Worm (Caenorhabditis elegans): ENCODE data around the gene sre-33.

Gene sre-33

DNA sequence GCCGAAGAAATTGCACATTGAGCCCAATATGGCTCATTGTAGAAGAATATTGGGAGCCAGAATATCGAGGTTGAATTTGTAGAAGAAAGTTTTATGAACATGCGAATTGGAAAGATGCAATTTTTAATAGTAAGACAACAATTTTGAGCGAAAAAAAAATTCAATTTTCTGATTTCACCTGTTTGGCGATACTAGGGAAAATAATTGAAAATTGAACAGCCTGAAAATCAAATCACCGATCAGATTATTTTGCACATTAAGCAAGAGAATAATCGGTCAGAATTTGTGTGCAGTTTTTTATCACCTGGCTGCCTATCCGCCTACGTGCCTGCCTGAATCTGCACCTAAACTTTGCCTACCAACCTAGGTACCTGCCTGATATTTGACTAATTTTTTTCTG lies 32.6 kb upstream of the sre-33 start, which contains the start of gene sre-26:
sre-26 (minus strand) TSS at position 101 of the 400 bp plus-strand sequence.
- TF ChIP-seq ceh-100 (GFP tag; IDR thresholded peaks at IDR 0.05) (no peak), rec-8 (tag; optimal IDR thresholded peaks at IDR 0.05) (no peak), lin-26 (GFP tag; IDR thresholded peaks at IDR 0.05) (no peak), madf-8 (GFP tag; conservative IDR thresholded peaks at IDR 0.05) (no peak), rcor-1 (GFP tag; IDR thresholded peaks at IDR 0.05) (no peak), lin-35 (GFP tag; optimal IDR thresholded peaks at IDR 0.05) (no peak), lin-54 (GFP tag; optimal IDR thresholded peaks at IDR 0.05) (no peak), F57C9.4 (tag; optimal IDR thresholded peaks at IDR 0.05) (no peak), ztf-3 (GFP tag; optimal IDR thresholded peaks at IDR 0.05) (no peak), ceh-27 (GFP tag; optimal IDR thresholded peaks at IDR 0.05) (no peak), dpl-1 (GFP tag; optimal IDR thresholded peaks at IDR 0.05) (no peak), him-1 (tag; optimal IDR thresholded peaks at IDR 0.05) (no peak), F37B4.10 (GFP tag; IDR thresholded peaks at IDR 0.05) (no peak)

DNA sequence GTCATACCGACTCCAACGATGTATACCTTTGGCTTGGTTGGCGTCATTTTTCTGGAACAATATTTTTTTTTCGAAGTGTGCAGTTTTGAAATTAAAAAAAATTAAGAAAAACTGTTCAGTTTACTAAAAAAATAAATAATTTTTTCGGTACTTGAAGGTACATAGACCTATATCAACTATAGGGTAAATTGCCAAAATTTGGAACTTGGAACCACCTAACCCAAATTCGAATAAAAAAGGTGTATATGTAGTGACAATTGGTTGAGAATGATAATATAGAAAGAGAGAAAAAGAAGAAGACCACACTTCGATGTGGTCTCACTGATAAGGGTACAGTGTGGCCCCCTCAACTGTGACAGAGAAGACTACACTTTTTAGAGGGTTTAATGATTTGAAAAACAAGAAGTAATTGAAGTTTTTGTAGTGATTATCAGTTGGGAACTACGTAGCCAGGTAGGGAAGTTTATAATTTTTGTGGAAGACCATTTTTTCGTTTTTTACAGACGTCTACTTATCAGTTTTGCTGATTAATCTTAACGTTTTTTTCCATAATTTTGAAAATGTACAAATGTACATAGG lies 27.4 kb upstream of the sre-33 start, which contains the start of gene daf-22:
daf-22 (minus strand) TSS at position 51 of the 579 bp plus-strand sequence.
- TF ChIP-seq tbx-9 (tag; optimal IDR thresholded peaks at IDR 0.05; ENCODE audit: borderline replicate concordance), result no peak
- TF ChIP-seq let-607 (tag; optimal IDR thresholded peaks at IDR 0.05), result peak in 1 of 2 experiments; percentile 23
- peak; percentile 78 for TF ChIP-seq nhr-80 (tag; optimal IDR thresholded peaks at IDR 0.05)
- TF ChIP-seq aptf-3 (GFP tag; IDR thresholded peaks at IDR 0.05), result no peak

DNA sequence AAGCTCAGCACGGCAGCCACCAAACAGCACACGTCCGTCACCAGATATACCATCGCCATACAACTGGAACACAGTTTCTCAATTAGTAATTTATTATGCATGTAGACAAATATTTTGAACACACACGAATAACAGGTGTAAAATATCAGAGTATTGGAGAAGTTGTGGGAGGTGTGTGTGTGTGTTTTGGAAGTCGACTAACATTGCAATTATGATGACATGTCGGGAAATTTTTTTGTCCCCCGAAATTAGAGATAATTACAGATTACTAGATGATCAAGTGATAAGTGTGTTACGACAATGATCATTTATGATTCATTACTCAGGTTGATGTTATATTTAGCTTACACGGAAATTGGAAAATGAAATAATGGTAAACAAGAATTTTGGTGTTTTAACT lies 23.4 kb upstream of the sre-33 start, which contains the start of gene Y57A10C.8:
Y57A10C.8 (minus strand) TSS at position 101 of the 400 bp plus-strand sequence.
- TF ChIP-seq let-526 (GFP tag; IDR thresholded peaks at IDR 0.05) (no peak), zfh-2 (GFP tag; conservative IDR thresholded peaks at IDR 0.05) (no peak), ceh-100 (GFP tag; IDR thresholded peaks at IDR 0.05) (no peak), ztf-3 (GFP tag; optimal IDR thresholded peaks at IDR 0.05) (no peak)

DNA sequence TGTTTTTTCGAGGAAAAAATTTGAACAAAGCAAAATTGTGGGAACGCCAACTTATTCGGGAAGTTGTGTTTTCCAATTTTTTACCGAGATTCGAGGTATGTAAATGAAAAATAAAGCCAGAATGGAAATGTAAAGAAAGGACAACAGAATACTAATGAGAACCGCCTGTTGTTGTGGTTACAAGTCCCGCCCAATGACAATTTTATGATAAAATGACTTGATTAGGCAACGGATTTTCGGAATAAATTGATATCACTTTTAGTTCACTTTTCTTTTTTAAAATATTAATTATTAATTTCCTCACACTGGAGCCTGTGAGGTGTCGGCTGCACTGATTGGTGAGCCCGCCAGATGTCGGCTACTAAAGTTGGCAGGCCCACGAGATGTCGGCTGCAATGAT lies 20.7 kb upstream of the sre-33 start, which contains the start of gene dct-12:
dct-12 (minus strand) TSS at position 101 of the 400 bp plus-strand sequence.
- no peak for TF ChIP-seq ceh-58 (GFP tag; IDR thresholded peaks at IDR 0.05)
- no peak for TF ChIP-seq cebp-1 (GFP tag; IDR thresholded peaks at IDR 0.05)
- no peak for TF ChIP-seq cebp-1 (tag; optimal IDR thresholded peaks at IDR 0.05)
- no peak for TF ChIP-seq B0019.2 (GFP tag; conservative IDR thresholded peaks at IDR 0.05)
- TF ChIP-seq snpc-4 (GFP tag; optimal IDR thresholded peaks at IDR 0.05), result no peak
- peak in 1 of 4 experiments; percentile 35 for TF ChIP-seq snpc-4 (tag; optimal IDR thresholded peaks at IDR 0.05)
- TF ChIP-seq ceh-79 (tag; optimal IDR thresholded peaks at IDR 0.05), result no peak
- TF ChIP-seq him-1 (tag; optimal IDR thresholded peaks at IDR 0.05), result no peak
- TF ChIP-seq madf-3 (GFP tag; IDR thresholded peaks at IDR 0.05), result no peak
- no peak for TF ChIP-seq egrh-3 (GFP tag; IDR thresholded peaks at IDR 0.05)
- no peak for TF ChIP-seq nhr-90 (tag; optimal IDR thresholded peaks at IDR 0.05)

DNA sequence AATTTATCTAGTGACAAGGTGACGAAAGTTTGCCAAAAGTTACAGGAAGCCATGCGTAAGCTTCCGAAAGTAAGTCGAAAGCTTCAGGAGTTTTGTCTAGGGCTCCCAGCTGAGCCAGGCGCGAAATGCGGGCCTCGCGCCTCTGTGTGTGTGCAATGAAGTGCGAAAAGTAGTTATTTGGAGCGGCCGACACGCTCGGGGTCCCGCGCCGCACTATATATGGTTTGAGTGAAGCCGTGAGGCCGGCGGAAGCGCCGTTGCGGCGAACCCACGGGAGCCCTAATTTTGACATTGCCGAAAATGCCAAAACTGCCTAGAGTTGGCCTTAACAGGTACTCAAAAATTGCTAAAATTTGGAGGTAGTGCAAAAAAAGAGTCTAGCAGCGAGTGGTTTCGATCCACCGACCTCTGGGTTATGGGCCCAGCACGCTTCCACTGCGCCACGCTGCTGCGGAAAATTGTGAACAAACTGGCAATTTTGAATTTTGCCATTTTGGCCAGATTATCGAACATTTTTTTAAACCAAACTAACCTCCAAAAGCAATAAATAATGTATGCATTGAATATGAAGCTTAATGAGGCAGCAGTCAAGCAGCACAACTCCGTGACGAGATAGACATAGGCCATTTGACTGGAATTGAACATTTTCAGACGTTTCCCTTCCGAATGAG lies 17.8 kb upstream of the sre-33 start:
- TF ChIP-seq lin-26 (GFP tag; IDR thresholded peaks at IDR 0.05) (peak; percentile 65; the same call in 1 of the 2 replicates), F23B12.7 (tag; optimal IDR thresholded peaks at IDR 0.05; ENCODE audit: insufficient read depth) (peak; percentile 22), hsf-1 (GFP tag; IDR thresholded peaks at IDR 0.05) (no peak), ztf-25 (GFP tag; IDR thresholded peaks at IDR 0.05) (0 out of 2 replicates have a peak, but pooled peaks have one; percentile 32), nhr-120 (GFP tag; IDR thresholded peaks at IDR 0.05) (0 out of 2 replicates have a peak, but pooled peaks have one; percentile 11), dox-1 (GFP tag; IDR thresholded peaks at IDR 0.05) (peak; percentile 26; the same call in 1 of the 2 replicates), F33H1.4 (GFP tag; IDR thresholded peaks at IDR 0.05) (peak; percentile 22; the same call in 1 of the 2 replicates), zfh-2 (GFP tag; conservative IDR thresholded peaks at IDR 0.05) (peak; percentile 81), sdz-38 (tag; optimal IDR thresholded peaks at IDR 0.05) (no peak), snpc-4 (GFP tag; optimal IDR thresholded peaks at IDR 0.05) (no peak), snpc-4 (tag; optimal IDR thresholded peaks at IDR 0.05) (peak in 2 of 4 experiments; percentile 36 to 75), rpc-1 (optimal IDR thresholded peaks at IDR 0.05) (peak; percentile 62), rpc-1 (tag; optimal IDR thresholded peaks at IDR 0.05) (peak; percentile 75), efl-1 (GFP tag; optimal IDR thresholded peaks at IDR 0.05) (no peak), hmg-1.2 (GFP tag; IDR thresholded peaks at IDR 0.05) (peak; percentile 23; the same call in 1 of the 2 replicates)

Measured in whole organism, young adult.